Fruit fly (Drosophila melanogaster) whole organism, embryonic: Measurements from ENCODE around the gene CG5096.

ENCODE experiments used
- Adf1 ChIP-seq: fragments of 200-800 bp; sonication (Bioruptor generic); IDR thresholded peaks from 2 replicates; pipeline ENCODE4 v1.3.6; 2022; ENCODE audit warnings: missing biosample characterization, missing genetic modification characterization
- Aef1 ChIP-seq: fragments of 200-800 bp; sonication (Bioruptor generic); IDR thresholded peaks from 3 replicates; pipeline ENCODE4 v1.3.6; 2022; ENCODE audit warnings: missing biosample characterization, missing genetic modification characterization
- CG10209 ChIP-seq: fragments of 200-800 bp; sonication (Bioruptor generic); optimal IDR thresholded peaks from 3 replicates; lab custom pipeline; 2017; ENCODE audit warnings: missing biosample characterization, mild to moderate bottlenecking, missing genetic modification characterization, missing genetic modification reagents
- CG10366 ChIP-seq: fragments of 200-800 bp; sonication (Bioruptor generic); IDR thresholded peaks from 2 replicates; pipeline ENCODE4 v1.3.6; 2022; ENCODE audit warnings: missing biosample characterization, missing genetic modification characterization
- CG1602 ChIP-seq: fragments of 200-800 bp; sonication (Bioruptor generic); optimal IDR thresholded peaks from 3 replicates; lab custom pipeline; 2016; ENCODE audit warnings: missing biosample characterization, missing genetic modification characterization
- CG16815 ChIP-seq: fragments of 200-800 bp; sonication (Bioruptor generic); optimal IDR thresholded peaks from 3 replicates; lab custom pipeline; 2017; ENCODE audit warnings: missing biosample characterization, mild to moderate bottlenecking, missing genetic modification characterization
- CG17359 ChIP-seq: fragments of 200-800 bp; sonication (Bioruptor generic); optimal IDR thresholded peaks from 3 replicates; lab custom pipeline; 2018; ENCODE audit warnings: missing biosample characterization, mild to moderate bottlenecking, missing genetic modification characterization, moderate library complexity
- CG18011 ChIP-seq: fragments of 200-800 bp; sonication (Bioruptor generic); optimal IDR thresholded peaks from 2 replicates; lab custom pipeline; 2017; ENCODE audit warnings: missing biosample characterization, missing genetic modification characterization, mild to moderate bottlenecking, moderate library complexity, missing genotype
- CG1832 ChIP-seq: fragments of 200-800 bp; sonication (Bioruptor generic); optimal IDR thresholded peaks from 2 replicates; lab custom pipeline; 2017; ENCODE audit warnings: missing biosample characterization, mild to moderate bottlenecking, missing genetic modification characterization, inconsistent platforms
- CG2875 ChIP-seq: fragments of 200-800 bp; sonication (Bioruptor generic); optimal IDR thresholded peaks from 2 replicates; lab custom pipeline; 2017; ENCODE audit warnings: missing biosample characterization, mild to moderate bottlenecking, missing genetic modification characterization, missing genetic modification reagents
- CG32772 ChIP-seq: fragments of 200-800 bp; sonication (Bioruptor generic); IDR thresholded peaks from 2 replicates; pipeline ENCODE4 v1.3.6; 2022; ENCODE audit warnings: missing biosample characterization, missing genetic modification characterization
- CG33557 ChIP-seq: fragments of 200-800 bp; sonication (Bioruptor generic); optimal IDR thresholded peaks from 2 replicates; lab custom pipeline; 2019; ENCODE audit warnings: missing biosample characterization, mild to moderate bottlenecking, missing genetic modification characterization, moderate library complexity
- CG4854 ChIP-seq: fragments of 200-800 bp; sonication (Bioruptor generic); optimal IDR thresholded peaks from 2 replicates; lab custom pipeline; 2016; ENCODE audit warnings: missing biosample characterization, missing genetic modification characterization, inconsistent platforms
- CG5953 ChIP-seq: fragments of 200-800 bp; sonication (Bioruptor generic); IDR thresholded peaks from 2 replicates; pipeline ENCODE4 v1.3.6; 2022; ENCODE audit warnings: missing biosample characterization, missing genetic modification characterization
- CG7786 ChIP-seq: fragments of 200-800 bp; sonication (Bioruptor generic); optimal IDR thresholded peaks from 2 replicates; lab custom pipeline; 2016; ENCODE audit warnings: missing biosample characterization, missing genetic modification characterization
- CG7963 ChIP-seq: fragments of 200-800 bp; sonication (Bioruptor generic); IDR thresholded peaks from 3 replicates; pipeline ENCODE4 v1.3.6; 2022; ENCODE audit warnings: missing biosample characterization, missing genetic modification characterization; ENCODE audit not compliant: partially characterized antibody
- CG7987 ChIP-seq: fragments of 200-800 bp; sonication (Bioruptor generic); optimal IDR thresholded peaks from 2 replicates; lab custom pipeline; 2018; ENCODE audit warnings: missing biosample characterization, mild to moderate bottlenecking, missing genetic modification characterization, moderate library complexity
- CG8290 ChIP-seq, 3 experiments: fragments of 200-800 bp; sonication (Bioruptor generic); optimal IDR thresholded peaks; 2 replicates each; lab custom pipeline; 2016 to 2019; ENCODE audit warnings: missing biosample characterization in 3 of 3, missing genetic modification characterization in 3 of 3, mild to moderate bottlenecking in 2 of 3, moderate library complexity in 1 of 3
- CG8924 ChIP-seq: fragments of 200-800 bp; optimal IDR thresholded peaks from 3 replicates; lab custom pipeline; 2019; ENCODE audit warnings: missing biosample characterization, mild to moderate bottlenecking, missing genetic modification characterization, moderate library complexity
- D19A ChIP-seq: fragments of 200-800 bp; optimal IDR thresholded peaks from 3 replicates; lab custom pipeline; 2019; ENCODE audit warnings: missing biosample characterization, mild to moderate bottlenecking, missing genetic modification characterization, moderate library complexity
- Dip2 ChIP-seq: fragments of 200-800 bp; sonication (Bioruptor generic); IDR thresholded peaks from 2 replicates; pipeline ENCODE4 v1.3.6; 2022; ENCODE audit warnings: missing biosample characterization, missing genetic modification characterization
- Dll ChIP-seq: fragments of 200-800 bp; sonication (Bioruptor generic); IDR thresholded peaks from 4 replicates; pipeline ENCODE4 v1.3.6; 2022; ENCODE audit warnings: missing biosample characterization, missing genetic modification characterization; ENCODE audit not compliant: partially characterized antibody
- Fer2 ChIP-seq: fragments of 200-800 bp; sonication (Bioruptor generic); optimal IDR thresholded peaks from 2 replicates; lab custom pipeline; 2018; ENCODE audit warnings: missing biosample characterization, mild to moderate bottlenecking, missing genetic modification characterization, moderate library complexity
- Hr51 ChIP-seq, 2 experiments: fragments of 200-800 bp; sonication (Bioruptor generic); optimal IDR thresholded peaks; 2 replicates in 1 of 2; 3 replicates in 1 of 2; lab custom pipeline; 2016 to 2018; ENCODE audit warnings: missing biosample characterization in 2 of 2, missing genetic modification characterization in 2 of 2, mild to moderate bottlenecking in 1 of 2, moderate library complexity in 1 of 2
- Myb ChIP-seq: fragments of 200-800 bp; sonication (Bioruptor generic); optimal IDR thresholded peaks from 2 replicates; lab custom pipeline; 2016; ENCODE audit warnings: missing biosample characterization, missing genetic modification characterization
- Nf-YC ChIP-seq: fragments of 200-800 bp; optimal IDR thresholded peaks from 3 replicates; lab custom pipeline; 2019; ENCODE audit warnings: missing biosample characterization, mild to moderate bottlenecking, missing genetic modification characterization, moderate library complexity
- NfI ChIP-seq: fragments of 200-800 bp; sonication (Bioruptor generic); optimal IDR thresholded peaks from 3 replicates; lab custom pipeline; 2018; ENCODE audit warnings: missing biosample characterization, mild to moderate bottlenecking, missing genetic modification characterization, moderate library complexity
- Rfx ChIP-seq: fragments of 200-800 bp; sonication (Bioruptor generic); IDR thresholded peaks from 2 replicates; pipeline ENCODE4 v1.3.6; 2022; ENCODE audit warnings: missing biosample characterization, missing genetic modification characterization
- Side ChIP-seq: fragments of 200-800 bp; sonication (Bioruptor generic); optimal IDR thresholded peaks from 2 replicates; lab custom pipeline; 2016; ENCODE audit warnings: missing biosample characterization, missing genetic modification characterization
- Six4 ChIP-seq: fragments of 200-800 bp; sonication (Bioruptor generic); optimal IDR thresholded peaks from 2 replicates; lab custom pipeline; 2016; ENCODE audit warnings: missing biosample characterization, missing genetic modification characterization
- Sox100B ChIP-seq: fragments of 200-800 bp; sonication (Bioruptor generic); optimal IDR thresholded peaks from 3 replicates; lab custom pipeline; 2018; ENCODE audit warnings: missing biosample characterization, mild to moderate bottlenecking, missing genetic modification characterization
- ato ChIP-seq: fragments of 200-800 bp; sonication (Bioruptor generic); IDR thresholded peaks from 2 replicates; pipeline ENCODE4 v1.3.6; 2022; ENCODE audit warnings: missing biosample characterization, missing genetic modification characterization; ENCODE audit not compliant: partially characterized antibody
- bcd ChIP-seq: fragments of 200-800 bp; sonication (Bioruptor generic); optimal IDR thresholded peaks from 2 replicates; lab custom pipeline; 2017; ENCODE audit warnings: missing biosample characterization, mild to moderate bottlenecking, missing genetic modification characterization
- cato ChIP-seq: fragments of 200-800 bp; sonication (Bioruptor generic); optimal IDR thresholded peaks from 2 replicates; lab custom pipeline; 2016; ENCODE audit warnings: missing biosample characterization, missing genetic modification characterization, borderline replicate concordance
- caup ChIP-seq: fragments of 200-800 bp; sonication (Bioruptor generic); optimal IDR thresholded peaks from 3 replicates; lab custom pipeline; 2017; ENCODE audit warnings: missing biosample characterization, mild to moderate bottlenecking, missing genetic modification characterization, moderate library complexity; ENCODE audit not compliant: severe bottlenecking
- fd96Cb ChIP-seq: fragments of 200-800 bp; sonication (Bioruptor generic); optimal IDR thresholded peaks from 2 replicates; lab custom pipeline; 2018; ENCODE audit warnings: missing biosample characterization, mild to moderate bottlenecking, missing genetic modification characterization, moderate library complexity
- grn ChIP-seq: fragments of 200-800 bp; sonication (Bioruptor generic); optimal IDR thresholded peaks from 3 replicates; lab custom pipeline; 2017; ENCODE audit warnings: missing biosample characterization, missing genetic modification characterization
- hth ChIP-seq: fragments of >200 bp; optimal IDR thresholded peaks from 2 replicates; lab custom pipeline; 2017; ENCODE audit warnings: inconsistent platforms
- kay ChIP-seq: fragments of 200-800 bp; sonication (Bioruptor generic); optimal IDR thresholded peaks from 2 replicates; lab custom pipeline; 2016; ENCODE audit warnings: missing biosample characterization, missing genetic modification characterization
- nerfin-2 ChIP-seq: fragments of 200-800 bp; sonication (Bioruptor generic); IDR thresholded peaks from 2 replicates; pipeline ENCODE4 v1.3.6; 2022; ENCODE audit warnings: missing biosample characterization, missing genetic modification characterization; ENCODE audit not compliant: partially characterized antibody
- prd ChIP-seq, 3 experiments: fragments of >200 bp in 2 of 3; fragments of 200-800 bp in 1 of 3; sonication (Bioruptor generic) in 1 of 3; optimal IDR thresholded peaks in 2 of 3; IDR thresholded peaks in 1 of 3; 2 replicates in 2 of 3; 3 replicates in 1 of 3; pipeline versions ENCODE4 v1.3.6 to Lab custom; 2017 to 2022; ENCODE audit warnings: missing biosample characterization in 1 of 3, missing genetic modification characterization in 1 of 3
- pum ChIP-seq: fragments of 200-800 bp; sonication (Bioruptor generic); optimal IDR thresholded peaks from 2 replicates; lab custom pipeline; 2016; ENCODE audit warnings: missing biosample characterization, missing genetic modification characterization
- schlank ChIP-seq: fragments of 200-800 bp; sonication (Bioruptor generic); optimal IDR thresholded peaks from 2 replicates; lab custom pipeline; 2018; ENCODE audit warnings: missing biosample characterization, mild to moderate bottlenecking, missing genetic modification characterization
- so ChIP-seq: fragments of 200-800 bp; sonication (Bioruptor generic); IDR thresholded peaks from 3 replicates; pipeline ENCODE4 v1.3.6; 2022; ENCODE audit warnings: missing biosample characterization, missing genetic modification characterization
- ssp ChIP-seq: fragments of 200-800 bp; sonication (Bioruptor generic); IDR thresholded peaks from 2 replicates; pipeline ENCODE4 v1.3.6; 2022; ENCODE audit warnings: missing biosample characterization, missing genetic modification characterization
- stwl ChIP-seq: fragments of 200-800 bp; sonication (Bioruptor generic); optimal IDR thresholded peaks from 3 replicates; lab custom pipeline; 2018; ENCODE audit warnings: missing biosample characterization, mild to moderate bottlenecking, missing genetic modification characterization, moderate library complexity
- yki ChIP-seq: fragments of >200 bp; optimal IDR thresholded peaks from 3 replicates; lab custom pipeline; 2018

Gene CG5096

dm6 chr2L:10387869-10388726 is 6.0 kb downstream of the CG5096 start, which contains the start of gene da (continued):
- TF ChIP-seq cato (no peak), pum (GFP tag; lab: Kevin White, UChicago) (peak; percentile 56), schlank (tag; lab: Kevin White, UChicago) (peak; percentile 9), CG7987 (GFP tag; lab: Kevin White, UChicago) (peak; percentile 45), stwl (peak; percentile 65), Dll (GFP tag; lab: Robert Waterston, UW) (peak; percentile 46; the same call in 2 of the 4 replicates), caup (GFP tag; lab: Kevin White, UChicago) (peak; percentile 69), so (no peak), Myb (GFP tag; lab: Kevin White, UChicago) (peak; percentile 29), Aef1 (GFP tag; lab: Robert Waterston, UW) (peak; percentile 52; the same call in 2 of the 3 replicates), CG4854 (GFP tag; lab: Kevin White, UChicago) (peak; percentile 8), NfI (GFP tag; lab: Kevin White, UChicago) (peak; percentile 75), prd (optimal IDR thresholded peaks at IDR 0.05; lab: Kevin White, UChicago) (no peak), prd (GFP tag; IDR thresholded peaks at IDR 0.05; lab: Robert Waterston, UW) (peak; percentile 74), Sox100B (peak; percentile 51), hth (no peak), D19A (tag; lab: Kevin White, UChicago) (peak; percentile 75), Rfx (GFP tag; lab: Robert Waterston, UW) (peak; percentile 75), CG10209 (peak; percentile 52), Adf1 (no peak), Six4 (GFP tag; lab: Kevin White, UChicago) (peak; percentile 15), CG17359 (tag; lab: Kevin White, UChicago) (peak; percentile 68), CG33557 (GFP tag; lab: Kevin White, UChicago) (peak; percentile 18), Hr51 (GFP tag; optimal IDR thresholded peaks at IDR 0.05; lab: Kevin White, UChicago) (peak; percentile 39 to 46), Nf-YC (peak; percentile 52), ato (GFP tag; lab: Robert Waterston, UW) (peak; percentile 17; the same call in 1 of the 2 replicates), ssp (peak; percentile 98), CG10366 (GFP tag; lab: Robert Waterston, UW) (peak; percentile 63; the same call in 1 of the 2 replicates), CG7963 (GFP tag; lab: Robert Waterston, UW) (peak; percentile 44; the same call in 1 of the 3 replicates), CG2875 (GFP tag; lab: Kevin White, UChicago) (peak; percentile 25), Dip2 (no peak), CG1832 (no peak), fd96Cb (tag; lab: Kevin White, UChicago) (peak; percentile 64), CG16815 (GFP tag; lab: Kevin White, UChicago) (peak; percentile 19), CG1602 (GFP tag; lab: Kevin White, UChicago) (peak; percentile 36), CG5953 (GFP tag; lab: Robert Waterston, UW) (no peak), nerfin-2 (GFP tag; lab: Robert Waterston, UW) (peak; percentile 65), bcd (GFP tag; lab: Kevin White, UChicago) (peak; percentile 58), yki (lab: Kevin White, UChicago) (no peak), kay (GFP tag; lab: Kevin White, UChicago) (peak; percentile 95), CG7786 (GFP tag; lab: Kevin White, UChicago) (peak; percentile 55), CG8924 (peak; percentile 71), CG18011 (GFP tag; lab: Kevin White, UChicago) (peak; percentile 20), CG32772 (GFP tag; lab: Robert Waterston, UW) (no peak; the same call in 1 of the 2 replicates), grn (peak; percentile 34), Fer2 (peak; percentile 1), CG8290 (GFP tag; optimal IDR thresholded peaks at IDR 0.05; lab: Kevin White, UChicago) (peak; percentile 80), CG8290 (tag; optimal IDR thresholded peaks at IDR 0.05; lab: Kevin White, UChicago) (peak in 1 of 2 experiments; percentile 89), Side (GFP tag; lab: Kevin White, UChicago) (peak; percentile 38)
